Fruit fly (Drosophila melanogaster) whole organism, embryonic: ENCODE data around the gene CG33278.

Experiments
- Dll ChIP-seq: fragments of 200-800 bp; sonication (Bioruptor generic); IDR thresholded peaks from 4 replicates; pipeline ENCODE4 v1.3.6; 2022; ENCODE audit warnings: missing biosample characterization, missing genetic modification characterization; ENCODE audit not compliant: partially characterized antibody
- jumu ChIP-seq: fragments of 200-800 bp; sonication (Bioruptor generic); optimal IDR thresholded peaks from 3 replicates; lab custom pipeline; 2016; ENCODE audit warnings: missing biosample characterization, missing genetic modification characterization

dm6 chr3L:7434715-7435653 lies 15.7 kb upstream of the CG33278 start, which contains the start of gene Rac2:
- TF ChIP-seq Dll (GFP tag; lab: Robert Waterston, UW) (peak; percentile 51; the same call in 2 of the 4 replicates), jumu (no peak)
